Fruit fly (Drosophila melanogaster) whole organism, wandering third instar larva: ENCODE results near the gene CG32409.
A peak's percentile ranks its signal among the peaks of the same experiment; 100 is the strongest.

Experiments used
- Abd-B ChIP-seq: fragments of >200 bp; optimal IDR thresholded peaks from 2 replicates; lab custom pipeline; 2017; ENCODE audit warnings: missing biosample characterization, missing genetic modification characterization
- CG32264 ChIP-seq: fragments of 200-800 bp; sonication (Bioruptor generic); optimal IDR thresholded peaks from 2 replicates; lab custom pipeline; 2016; ENCODE audit warnings: missing biosample characterization, missing genetic modification characterization
- Dfd ChIP-seq: fragments of >200 bp; optimal IDR thresholded peaks from 2 replicates; lab custom pipeline; 2017; ENCODE audit warnings: missing biosample characterization, missing genetic modification characterization
- Dif ChIP-seq: fragments of 200-275, 200-300 bp; sonication (Bioruptor generic); optimal IDR thresholded peaks from 2 replicates; lab custom pipeline; 2018; ENCODE audit warnings: missing biosample characterization, missing genetic modification characterization; ENCODE audit not compliant: partially characterized antibody
- GATAd ChIP-seq: sonication (Bioruptor generic); optimal IDR thresholded peaks from 2 replicates; lab custom pipeline; 2016; ENCODE audit warnings: missing biosample characterization, missing genetic modification characterization
- HLH106 ChIP-seq: fragments of 200-800 bp; optimal IDR thresholded peaks from 3 replicates; lab custom pipeline; 2019; ENCODE audit warnings: missing biosample characterization, mild to moderate bottlenecking, missing genetic modification characterization, moderate library complexity
- Hnf4 ChIP-seq: fragments of 200-800 bp; sonication (Bioruptor generic); optimal IDR thresholded peaks from 2 replicates; lab custom pipeline; 2016; ENCODE audit warnings: missing biosample characterization, mild to moderate bottlenecking, missing genetic modification characterization
- Hr78 ChIP-seq: fragments of >200 bp; optimal IDR thresholded peaks from 2 replicates; lab custom pipeline; 2017; ENCODE audit warnings: missing biosample characterization, missing genetic modification characterization
- Hr83 ChIP-seq: fragments of 200-300 bp; sonication (Bioruptor generic); optimal IDR thresholded peaks from 2 replicates; lab custom pipeline; 2016; ENCODE audit warnings: missing biosample characterization, mild to moderate bottlenecking, missing genetic modification characterization, moderate library complexity; ENCODE audit not compliant: poor library complexity, severe bottlenecking
- Myc ChIP-seq: fragments of >200 bp; optimal IDR thresholded peaks from 2 replicates; lab custom pipeline; 2017
- N ChIP-seq: fragments of >200 bp; optimal IDR thresholded peaks from 2 replicates; lab custom pipeline; 2018; ENCODE audit warnings: missing biosample characterization, missing external identifiers, missing genetic modification characterization
- OdsH ChIP-seq: fragments of 200-800 bp; sonication (Bioruptor generic); optimal IDR thresholded peaks from 2 replicates; lab custom pipeline; 2016; ENCODE audit warnings: missing biosample characterization, mild to moderate bottlenecking, missing genetic modification characterization
- Rel ChIP-seq, 2 experiments: fragments of 200-800 bp; sonication (Bioruptor generic) in 1 of 2; optimal IDR thresholded peaks; 2 replicates in 1 of 2; 3 replicates in 1 of 2; lab custom pipeline; 2016 to 2019; ENCODE audit warnings: mild to moderate bottlenecking in 2 of 2, missing biosample characterization in 2 of 2, missing genetic modification characterization in 2 of 2, moderate library complexity in 1 of 2
- Sp1 ChIP-seq: fragments of 200-800 bp; sonication (Bioruptor generic); optimal IDR thresholded peaks from 3 replicates; lab custom pipeline; 2019; ENCODE audit warnings: missing biosample characterization, mild to moderate bottlenecking, missing genetic modification characterization, moderate library complexity
- Vsx2 ChIP-seq: fragments of 200-300, 225-300 bp; sonication (Bioruptor generic); optimal IDR thresholded peaks from 2 replicates; lab custom pipeline; 2018; ENCODE audit warnings: missing biosample characterization, missing genetic modification characterization; ENCODE audit not compliant: partially characterized antibody
- br ChIP-seq: fragments of 200-800 bp; sonication (Bioruptor generic); optimal IDR thresholded peaks from 2 replicates; lab custom pipeline; 2016; ENCODE audit warnings: missing biosample characterization, missing genetic modification characterization
- dl ChIP-seq, 2 experiments: fragments of 175-275, 200-275 bp in 1 of 2; fragments of 200-275 bp in 1 of 2; sonication (Bioruptor generic); optimal IDR thresholded peaks; lab custom pipeline; 2018; ENCODE audit warnings: mild to moderate bottlenecking in 2 of 2, missing biosample characterization in 2 of 2, missing genetic modification characterization in 2 of 2, moderate library complexity in 2 of 2; ENCODE audit not compliant: partially characterized antibody in 2 of 2, insufficient read depth in 1 of 2
- ey ChIP-seq: fragments of 200-800 bp; sonication (Bioruptor generic); optimal IDR thresholded peaks from 2 replicates; lab custom pipeline; 2016; ENCODE audit warnings: missing biosample characterization, missing genetic modification characterization
- foxo ChIP-seq, 2 experiments: fragments of 200-800 bp; sonication (Bioruptor generic); optimal IDR thresholded peaks; 2 replicates in 1 of 2; 3 replicates in 1 of 2; lab custom pipeline; 2016 to 2017; ENCODE audit warnings: missing biosample characterization in 2 of 2, missing genetic modification characterization in 2 of 2
- fru ChIP-seq: fragments of 200-800 bp; sonication (Bioruptor generic); optimal IDR thresholded peaks from 3 replicates; lab custom pipeline; 2016; ENCODE audit warnings: missing biosample characterization, mild to moderate bottlenecking, missing genetic modification characterization
- jim ChIP-seq: fragments of 175-275, 200-325 bp; sonication (Bioruptor generic); optimal IDR thresholded peaks from 2 replicates; lab custom pipeline; 2016; ENCODE audit warnings: missing biosample characterization, mild to moderate bottlenecking, missing genetic modification characterization
- lola ChIP-seq: fragments of >200 bp; optimal IDR thresholded peaks from 2 replicates; lab custom pipeline; 2017; ENCODE audit warnings: missing biosample characterization, missing genetic modification characterization
- psq ChIP-seq: fragments of 200-800 bp; sonication (Bioruptor generic); optimal IDR thresholded peaks from 3 replicates; lab custom pipeline; 2017; ENCODE audit warnings: missing biosample characterization, mild to moderate bottlenecking, missing genetic modification characterization, moderate library complexity
- rgr ChIP-seq: fragments of 200-800 bp; sonication (Bioruptor generic); optimal IDR thresholded peaks from 3 replicates; lab custom pipeline; 2016; ENCODE audit warnings: missing biosample characterization, mild to moderate bottlenecking, missing genetic modification characterization
- sage ChIP-seq: fragments of 200-800 bp; sonication (Bioruptor generic); optimal IDR thresholded peaks from 2 replicates; lab custom pipeline; 2016; ENCODE audit warnings: missing biosample characterization, mild to moderate bottlenecking, missing genetic modification characterization
- sv ChIP-seq: fragments of 200-800 bp; sonication (Bioruptor generic); optimal IDR thresholded peaks from 3 replicates; lab custom pipeline; 2016; ENCODE audit warnings: missing biosample characterization, missing genetic modification characterization
- tai ChIP-seq: sonication (Bioruptor generic); optimal IDR thresholded peaks from 2 replicates; lab custom pipeline; 2016; ENCODE audit warnings: missing biosample characterization, missing genetic modification characterization
- usp ChIP-seq: fragments of >200 bp; optimal IDR thresholded peaks from 2 replicates; lab custom pipeline; 2017; ENCODE audit warnings: missing biosample characterization, missing genetic modification characterization
- woc ChIP-seq: sonication (Bioruptor generic); optimal IDR thresholded peaks from 2 replicates; lab custom pipeline; 2016; ENCODE audit warnings: missing biosample characterization, mild to moderate bottlenecking, missing genetic modification characterization

CG32409 gene

DNA sequence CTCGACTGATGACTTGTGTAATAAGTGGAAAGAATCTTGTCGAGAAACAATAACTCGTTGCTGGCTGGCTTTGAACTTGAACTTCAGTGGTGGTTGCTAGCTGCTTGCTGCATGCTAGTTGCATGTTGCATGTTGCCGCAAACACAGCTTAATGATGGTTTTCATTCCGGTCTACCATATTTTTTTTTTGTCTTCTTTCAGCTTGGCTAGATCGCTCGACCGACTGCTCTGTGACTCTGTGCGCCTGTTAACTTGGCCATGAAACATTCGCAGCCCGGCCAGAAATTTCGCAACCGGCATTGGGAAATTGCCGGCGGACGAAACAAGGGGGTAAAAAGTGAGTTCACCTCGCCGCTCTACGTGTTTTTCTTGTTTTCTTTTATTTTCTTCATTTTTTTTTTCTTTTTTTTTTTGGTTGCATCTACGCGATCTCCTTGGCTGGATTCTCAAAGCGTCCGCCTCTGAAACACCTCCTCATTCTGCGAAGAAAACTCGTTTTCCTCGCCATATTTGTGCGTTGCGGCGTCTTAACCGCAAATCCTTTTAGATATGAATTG lies 44.1 kb downstream of the CG32409 start:
- TF ChIP-seq Vsx2 (GFP tag; lab: Kevin White, UChicago) (no peak), Hr78 (no peak), ey (GFP tag; lab: Kevin White, UChicago) (no peak), HLH106 (tag; lab: Kevin White, UChicago) (no peak), dl (GFP tag; optimal IDR thresholded peaks at IDR 0.05; lab: Kevin White, UChicago; ENCODE audit: insufficient read depth in 1 of 2, partially characterized antibody in 2 of 2) (no peak), sv (GFP tag; lab: Kevin White, UChicago) (no peak), Sp1 (GFP tag; lab: Kevin White, UChicago) (no peak), Hr83 (GFP tag; lab: Kevin White, UChicago) (no peak), usp (GFP tag; lab: Kevin White, UChicago) (no peak), br (GFP tag; lab: Kevin White, UChicago) (no peak), GATAd (no peak), woc (GFP tag; lab: Kevin White, UChicago) (no peak)

dm6 chr3L:5945571-5945970 lies 46.2 kb downstream of the CG32409 start:
- TF ChIP-seq Abd-B (GFP tag; lab: Kevin White, UChicago) (no peak), Rel (GFP tag; optimal IDR thresholded peaks at IDR 0.05; lab: Kevin White, UChicago) (no peak), Rel (tag; optimal IDR thresholded peaks at IDR 0.05; lab: Kevin White, UChicago) (no peak), Dfd (GFP tag; lab: Kevin White, UChicago) (no peak), tai (GFP tag; lab: Kevin White, UChicago) (no peak), Myc (lab: Kevin White, UChicago) (no peak), HLH106 (tag; lab: Kevin White, UChicago) (no peak), Dif (GFP tag; lab: Kevin White, UChicago) (no peak), psq (GFP tag; lab: Kevin White, UChicago) (no peak), Hr83 (GFP tag; lab: Kevin White, UChicago) (no peak), br (GFP tag; lab: Kevin White, UChicago) (no peak), foxo (GFP tag; optimal IDR thresholded peaks at IDR 0.05; lab: Kevin White, UChicago) (no peak), lola (no peak), Hr78 (no peak), OdsH (no peak), rgr (GFP tag; lab: Kevin White, UChicago) (no peak), Sp1 (GFP tag; lab: Kevin White, UChicago) (no peak)

- TF ChIP-seq fru (GFP tag; lab: Kevin White, UChicago) (no peak), CG32264 (GFP tag; lab: Kevin White, UChicago) (no peak), tai (GFP tag; lab: Kevin White, UChicago) (no peak), N (no peak), Abd-B (GFP tag; lab: Kevin White, UChicago) (no peak), HLH106 (tag; lab: Kevin White, UChicago) (no peak), GATAd (no peak), sage (GFP tag; lab: Kevin White, UChicago) (no peak), woc (GFP tag; lab: Kevin White, UChicago) (no peak), jim (GFP tag; lab: Kevin White, UChicago) (no peak), Hnf4 (GFP tag; lab: Kevin White, UChicago) (no peak), ey (GFP tag; lab: Kevin White, UChicago) (no peak)
These were observed 47.9 kb downstream of the CG32409 start for dm6 chr3L:5947110-5947731.

DNA sequence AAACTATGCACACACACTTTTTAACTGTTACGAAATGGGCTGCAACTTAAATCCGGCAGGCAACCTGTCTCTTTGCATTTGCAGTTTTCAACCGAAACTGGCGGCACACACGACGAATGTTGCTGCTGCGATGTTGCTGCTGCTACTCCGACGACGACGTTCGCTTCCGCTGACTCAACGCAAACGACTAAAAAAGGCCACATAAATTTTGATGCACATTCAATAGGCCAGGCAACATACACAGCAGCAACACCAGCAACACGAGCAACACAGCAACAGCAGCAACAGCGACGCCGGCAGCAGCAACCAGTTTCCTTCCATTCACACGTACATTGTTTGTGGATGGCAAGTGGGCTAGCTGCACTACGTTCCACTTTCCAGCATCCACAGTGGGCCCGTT lies 51.1 kb downstream of the CG32409 start, which contains the start of gene Egfrap:
TSS of gene Egfrap (minus strand) at position 192 of the 400 bp plus-strand sequence.
- no peak for TF ChIP-seq GATAd
- TF ChIP-seq Vsx2 (GFP tag; lab: Kevin White, UChicago), result peak; percentile 69
- peak; percentile 39 for TF ChIP-seq Dif (GFP tag; lab: Kevin White, UChicago)
- TF ChIP-seq, all 38 proteins: peak for 2
